Worm (Caenorhabditis elegans) whole organism, early embryonic: ENCODE measurements around the gene nifk-1.

Experiments used
- B0310.2 ChIP-seq: sonication (generic microtip); optimal IDR thresholded peaks from 2 replicates; lab custom pipeline; 2016; ENCODE audit warnings: mild to moderate bottlenecking, missing genetic modification characterization, missing compliant biosample characterization
- F13C5.2 ChIP-seq: sonication (generic microtip); optimal IDR thresholded peaks from 2 replicates; lab custom pipeline; 2017; ENCODE audit warnings: mild to moderate bottlenecking, missing genetic modification characterization, inconsistent platforms, missing compliant biosample characterization
- aly-1 ChIP-seq: sonication (generic microtip); optimal IDR thresholded peaks from 2 replicates; lab custom pipeline; 2016; ENCODE audit warnings: missing genetic modification characterization, missing compliant biosample characterization
- ama-1 ChIP-seq: fragments of 150-350 bp; optimal IDR thresholded peaks from 2 replicates; lab custom pipeline; 2014
- ceh-13 ChIP-seq: fragments of 200-800 bp; sonication (Bioruptor generic); optimal IDR thresholded peaks from 2 replicates; lab custom pipeline; 2018; ENCODE audit warnings: mild to moderate bottlenecking, missing genetic modification characterization, missing compliant biosample characterization
- ceh-36 ChIP-seq: sonication (generic microtip); optimal IDR thresholded peaks from 2 replicates; lab custom pipeline; 2016; ENCODE audit warnings: missing genetic modification characterization, inconsistent platforms, missing compliant biosample characterization
- ets-7 ChIP-seq: sonication (generic microtip); optimal IDR thresholded peaks from 2 replicates; lab custom pipeline; 2016; ENCODE audit warnings: missing genotype, missing genetic modification characterization, missing compliant biosample characterization
- flt-1 ChIP-seq: fragments of 200-800 bp; sonication (Bioruptor generic); IDR thresholded peaks from 2 replicates; pipeline ENCODE4 v1.3.6; 2022; ENCODE audit warnings: missing genetic modification characterization, missing compliant biosample characterization
- hmbx-1 ChIP-seq: sonication (generic microtip); optimal IDR thresholded peaks from 2 replicates; lab custom pipeline; 2016; ENCODE audit warnings: mild to moderate bottlenecking, missing genetic modification characterization, missing compliant biosample characterization
- hmg-4 ChIP-seq: fragments of 200-800 bp; sonication (Bioruptor generic); optimal IDR thresholded peaks from 2 replicates; lab custom pipeline; 2018; ENCODE audit warnings: mild to moderate bottlenecking, missing genetic modification characterization, missing compliant biosample characterization
- hnd-1 ChIP-seq: sonication (generic microtip); optimal IDR thresholded peaks from 2 replicates; lab custom pipeline; 2016; ENCODE audit warnings: missing genetic modification characterization, missing compliant biosample characterization
- pes-1 ChIP-seq: fragments of 200-800 bp; sonication (Bioruptor generic); IDR thresholded peaks from 2 replicates; pipeline ENCODE4 v1.3.6; 2022; ENCODE audit warnings: missing genetic modification reagents, missing genetic modification characterization, missing compliant biosample characterization
- scrt-1 ChIP-seq: fragments of 200-800 bp; sonication (Bioruptor generic); IDR thresholded peaks from 2 replicates; pipeline ENCODE4 v1.3.6; 2022; ENCODE audit warnings: missing genetic modification characterization, missing compliant biosample characterization
- sea-1 ChIP-seq: fragments of 200-800 bp; sonication (Bioruptor generic); conservative IDR thresholded peaks from 2 replicates; pipeline ENCODE4 v1.3.6; 2022; ENCODE audit warnings: missing genetic modification characterization, missing compliant biosample characterization
- tbx-11 ChIP-seq: fragments of 200-800 bp; sonication (Bioruptor generic); IDR thresholded peaks from 2 replicates; pipeline ENCODE4 v1.3.6; 2022; ENCODE audit warnings: missing genetic modification characterization, missing compliant biosample characterization
- tbx-37 ChIP-seq: fragments of 200-800 bp; sonication (Bioruptor generic); conservative IDR thresholded peaks from 2 replicates; pipeline ENCODE4 v1.3.6; 2022; ENCODE audit warnings: missing genetic modification reagents, missing genetic modification characterization, missing compliant biosample characterization
- tra-4 ChIP-seq: sonication (generic microtip); optimal IDR thresholded peaks from 2 replicates; lab custom pipeline; 2017; ENCODE audit warnings: missing genetic modification characterization, missing compliant biosample characterization

The nifk-1 gene

DNA sequence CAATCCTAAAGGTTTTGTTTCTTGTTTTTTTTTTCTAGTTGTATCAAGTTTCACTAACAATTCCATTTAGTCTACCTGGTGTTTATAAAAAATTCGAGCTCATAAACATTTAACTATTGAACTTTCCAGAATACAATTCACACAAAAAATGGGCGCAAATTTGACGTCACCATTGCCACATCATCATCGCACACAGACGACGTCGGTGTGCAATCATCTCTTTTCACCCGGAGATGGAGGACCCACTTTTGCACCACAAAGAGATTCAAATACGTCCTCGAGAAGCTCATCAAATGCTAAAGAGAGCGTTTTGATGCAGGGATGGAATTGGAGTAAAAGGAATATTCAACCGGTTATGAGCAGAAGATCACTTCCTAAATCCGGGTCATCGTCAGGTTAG, 33.7 kb downstream of the nifk-1 start:
- no peak for TF ChIP-seq ama-1 (lab: Kevin White, UChicago)
- TF ChIP-seq scrt-1 (GFP tag; lab: Robert Waterston, UW) = no peak
- no peak for TF ChIP-seq F13C5.2 (tag; lab: Kevin White, UChicago)
- no peak for TF ChIP-seq ets-7 (tag; lab: Kevin White, UChicago)
- TF ChIP-seq hnd-1 (tag; lab: Kevin White, UChicago) = no peak
- no peak for TF ChIP-seq tbx-37 (GFP tag; lab: Robert Waterston, UW)
- TF ChIP-seq ceh-36 (tag; lab: Kevin White, UChicago) = no peak
- TF ChIP-seq tra-4 (tag; lab: Kevin White, UChicago) = no peak
- no peak for TF ChIP-seq pes-1 (GFP tag; lab: Robert Waterston, UW)
- TF ChIP-seq hmg-4 (GFP tag; lab: Kevin White, UChicago) = no peak
- TF ChIP-seq hmbx-1 = no peak
- TF ChIP-seq flt-1 (GFP tag; lab: Robert Waterston, UW) = no peak
- no peak for TF ChIP-seq sea-1 (GFP tag; lab: Robert Waterston, UW)
- TF ChIP-seq B0310.2 = no peak
- TF ChIP-seq ceh-13 = no peak
- no peak for TF ChIP-seq tbx-11 (GFP tag; lab: Robert Waterston, UW)
- TF ChIP-seq aly-1 (tag; lab: Kevin White, UChicago) = no peak

DNA sequence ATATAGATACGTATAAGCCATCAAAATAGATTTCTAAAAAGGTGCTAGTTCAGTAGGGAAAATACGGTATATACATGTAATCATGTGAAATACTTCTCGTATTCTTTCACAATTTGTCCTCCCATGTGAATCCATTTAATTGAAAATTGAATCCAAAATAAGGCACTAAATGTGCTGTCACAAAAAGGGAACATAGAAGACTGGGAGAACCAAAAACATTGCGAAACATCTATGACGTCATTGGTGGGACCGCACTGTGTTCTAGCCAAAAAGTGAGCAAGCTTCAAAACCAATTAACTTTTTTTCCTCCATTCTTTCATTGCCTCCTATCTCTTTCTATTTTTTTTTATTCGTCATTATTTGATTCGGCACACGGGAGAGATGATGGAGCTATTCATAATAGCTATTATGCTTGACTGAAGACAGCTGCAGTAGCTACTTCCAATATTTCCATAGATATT, 34.7 kb downstream of the nifk-1 start, which contains the start of gene cdka-1:
TSS of gene cdka-1 (plus strand) at position 411 of the 461 bp plus-strand sequence.
- no peak for TF ChIP-seq flt-1 (GFP tag; lab: Robert Waterston, UW)
- TF ChIP-seq sea-1 (GFP tag; lab: Robert Waterston, UW) = no peak
- TF ChIP-seq scrt-1 (GFP tag; lab: Robert Waterston, UW) = no peak
- TF ChIP-seq tra-4 (tag; lab: Kevin White, UChicago) = no peak
- TF ChIP-seq hmbx-1 = no peak
- no peak for TF ChIP-seq ama-1 (lab: Kevin White, UChicago)
- TF ChIP-seq aly-1 (tag; lab: Kevin White, UChicago) = no peak
- TF ChIP-seq hnd-1 (tag; lab: Kevin White, UChicago) = no peak
- no peak for TF ChIP-seq pes-1 (GFP tag; lab: Robert Waterston, UW)
- TF ChIP-seq tbx-11 (GFP tag; lab: Robert Waterston, UW) = no peak
- TF ChIP-seq hmg-4 (GFP tag; lab: Kevin White, UChicago) = no peak
- no peak for TF ChIP-seq ceh-13
- no peak for TF ChIP-seq F13C5.2 (tag; lab: Kevin White, UChicago)
- no peak for TF ChIP-seq ceh-36 (tag; lab: Kevin White, UChicago)
- no peak for TF ChIP-seq ets-7 (tag; lab: Kevin White, UChicago)
- TF ChIP-seq B0310.2 = no peak
- TF ChIP-seq tbx-37 (GFP tag; lab: Robert Waterston, UW) = no peak

DNA sequence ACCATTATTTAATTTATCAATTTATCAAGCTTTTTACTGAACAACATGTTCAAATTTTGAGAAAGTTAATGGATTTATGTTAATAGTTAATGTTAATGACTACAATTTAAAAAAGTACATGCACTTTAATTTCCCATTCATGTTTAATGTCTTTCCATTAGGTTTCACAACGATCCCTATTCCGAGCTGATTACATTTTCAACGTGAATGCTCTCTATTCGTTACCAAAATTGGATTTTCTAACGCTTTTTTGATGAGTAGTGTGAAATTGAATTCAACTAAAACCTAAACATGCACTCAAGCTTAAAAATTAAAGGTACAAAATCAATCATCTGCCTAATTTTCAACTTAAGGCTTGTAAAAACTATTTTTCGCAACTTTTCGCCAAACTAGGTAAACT, 35.7 kb downstream of the nifk-1 start:
- no peak for TF ChIP-seq scrt-1 (GFP tag; lab: Robert Waterston, UW)
- no peak for TF ChIP-seq ceh-36 (tag; lab: Kevin White, UChicago)
- TF ChIP-seq pes-1 (GFP tag; lab: Robert Waterston, UW) = no peak
- no peak for TF ChIP-seq tbx-11 (GFP tag; lab: Robert Waterston, UW)
- no peak for TF ChIP-seq tra-4 (tag; lab: Kevin White, UChicago)
- no peak for TF ChIP-seq F13C5.2 (tag; lab: Kevin White, UChicago)
- no peak for TF ChIP-seq sea-1 (GFP tag; lab: Robert Waterston, UW)
- no peak for TF ChIP-seq tbx-37 (GFP tag; lab: Robert Waterston, UW)
- no peak for TF ChIP-seq hmg-4 (GFP tag; lab: Kevin White, UChicago)
- no peak for TF ChIP-seq hnd-1 (tag; lab: Kevin White, UChicago)

DNA sequence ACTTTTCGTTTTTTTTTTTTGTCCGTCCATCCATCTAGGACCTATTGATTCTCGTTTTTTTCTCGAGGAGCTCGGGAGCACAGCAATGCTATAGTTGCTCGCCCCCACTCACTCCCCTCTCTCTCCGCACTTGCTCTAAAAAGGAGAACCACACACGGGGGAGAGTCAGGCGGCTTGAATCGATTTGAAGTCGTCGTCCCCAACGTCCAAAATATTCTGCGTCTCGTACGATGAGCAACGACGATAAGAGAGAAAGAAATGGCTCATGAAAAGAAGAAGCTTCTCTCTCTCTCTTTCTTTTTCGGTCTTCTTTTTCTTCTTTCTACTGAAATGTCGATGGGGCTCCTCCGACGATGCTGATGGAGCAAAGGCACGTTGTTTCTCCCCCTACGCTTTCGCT, 36.7 kb downstream of the nifk-1 start:
- TF ChIP-seq ceh-13 (no peak), pes-1 (GFP tag; lab: Robert Waterston, UW) (no peak), ets-7 (tag; lab: Kevin White, UChicago) (no peak), hmbx-1 (no peak), B0310.2 (no peak), tbx-11 (GFP tag; lab: Robert Waterston, UW) (no peak), flt-1 (GFP tag; lab: Robert Waterston, UW) (no peak), F13C5.2 (tag; lab: Kevin White, UChicago) (no peak), tbx-37 (GFP tag; lab: Robert Waterston, UW) (no peak)

DNA sequence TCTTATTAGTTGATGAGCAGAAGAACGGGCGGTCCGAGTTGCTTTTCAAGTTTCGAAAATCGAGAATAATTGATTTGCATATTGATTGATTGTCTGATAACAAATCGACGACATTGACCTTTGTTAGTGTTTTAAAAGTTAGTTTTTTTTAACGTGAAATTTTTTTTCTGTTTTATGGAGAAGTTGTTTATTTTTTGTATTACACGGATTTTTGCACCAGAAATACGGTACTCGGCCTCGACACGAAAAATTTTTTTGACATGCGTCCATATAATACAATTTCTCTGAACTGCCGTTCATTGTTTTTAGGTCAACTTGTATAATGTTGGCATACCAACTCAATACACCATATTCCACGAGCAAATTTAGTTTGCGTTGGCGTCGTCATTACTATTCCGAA, 37.7 kb downstream of the nifk-1 start, which contains the start of gene T23F11.2:
TSS of gene T23F11.2 (minus strand) at position 101 of the 400 bp plus-strand sequence.
- TF ChIP-seq tbx-37 (GFP tag; lab: Robert Waterston, UW) (no peak), sea-1 (GFP tag; lab: Robert Waterston, UW) (no peak), ceh-13 (no peak), tbx-11 (GFP tag; lab: Robert Waterston, UW) (no peak), ceh-36 (tag; lab: Kevin White, UChicago) (no peak), hmbx-1 (no peak), aly-1 (tag; lab: Kevin White, UChicago) (no peak)

DNA sequence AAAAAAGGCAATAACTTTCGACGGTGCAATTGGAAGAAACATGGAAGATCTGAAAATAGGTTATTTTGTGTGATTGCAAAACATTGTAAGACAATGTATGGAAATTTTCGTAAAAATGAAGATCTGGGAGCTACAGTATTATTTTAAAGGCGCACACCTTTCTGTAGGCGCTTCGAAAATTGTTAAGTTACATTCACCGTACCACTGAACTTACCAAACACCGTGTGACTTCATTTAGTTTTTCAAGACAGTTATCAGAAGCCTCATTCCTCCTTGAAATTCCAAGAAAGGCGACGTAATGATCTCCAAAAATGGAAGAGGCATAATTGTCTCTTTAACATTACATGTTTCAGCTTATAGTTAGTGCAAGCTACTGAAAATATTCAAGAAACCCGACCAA, 39.2 kb downstream of the nifk-1 start:
- TF ChIP-seq B0310.2 (no peak), F13C5.2 (tag; lab: Kevin White, UChicago) (no peak), tra-4 (tag; lab: Kevin White, UChicago) (no peak), sea-1 (GFP tag; lab: Robert Waterston, UW) (no peak), tbx-37 (GFP tag; lab: Robert Waterston, UW) (no peak), ceh-36 (tag; lab: Kevin White, UChicago) (no peak), hmbx-1 (no peak), ets-7 (tag; lab: Kevin White, UChicago) (no peak), ama-1 (lab: Kevin White, UChicago) (no peak), ceh-13 (no peak), pes-1 (GFP tag; lab: Robert Waterston, UW) (no peak)

DNA sequence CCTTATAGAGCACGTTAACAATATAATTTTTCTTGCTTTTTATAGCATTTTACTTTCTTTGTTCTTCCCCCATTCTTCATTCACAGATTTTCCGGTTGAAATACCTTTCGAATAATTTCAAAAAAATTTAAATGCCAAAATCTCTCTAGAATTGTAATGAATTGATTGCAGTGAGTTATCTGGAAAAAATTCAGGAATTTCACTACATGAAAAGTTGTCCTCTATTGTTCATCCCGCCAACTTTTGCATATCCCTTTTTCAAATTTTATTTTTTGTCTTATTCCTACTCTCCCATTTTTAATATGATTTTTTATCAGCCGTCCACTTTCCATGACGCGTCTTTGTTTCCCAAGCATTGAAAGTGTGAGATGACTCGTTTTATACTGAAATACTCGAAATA, 39.7 kb downstream of the nifk-1 start:
- TF ChIP-seq ceh-36 (tag; lab: Kevin White, UChicago) = no peak
- no peak for TF ChIP-seq ets-7 (tag; lab: Kevin White, UChicago)
- no peak for TF ChIP-seq ama-1 (lab: Kevin White, UChicago)
- TF ChIP-seq hmbx-1 = no peak
- no peak for TF ChIP-seq sea-1 (GFP tag; lab: Robert Waterston, UW)
- no peak for TF ChIP-seq hmg-4 (GFP tag; lab: Kevin White, UChicago)
- TF ChIP-seq B0310.2 = no peak
- TF ChIP-seq scrt-1 (GFP tag; lab: Robert Waterston, UW) = no peak
